Fruit fly (Drosophila melanogaster) whole organism, pupa: ENCODE results near the gene Rab39.

Experiments used
- CG10348 ChIP-seq: fragments of 200-800 bp; sonication (Bioruptor generic); IDR thresholded peaks from 2 replicates; pipeline ENCODE4 v1.3.6; 2022; ENCODE audit warnings: missing biosample characterization, missing genetic modification characterization
- CG12605 ChIP-seq: fragments of 200-800 bp; sonication (Bioruptor generic); IDR thresholded peaks from 2 replicates; pipeline ENCODE4 v1.3.6; 2022; ENCODE audit warnings: missing biosample characterization, missing genetic modification characterization
- CG13204 ChIP-seq: fragments of 200-800 bp; sonication (Bioruptor generic); optimal IDR thresholded peaks from 2 replicates; lab custom pipeline; 2018; ENCODE audit warnings: missing biosample characterization, mild to moderate bottlenecking, missing genetic modification characterization, moderate library complexity
- CG14655 ChIP-seq: fragments of 200-800 bp; sonication (Bioruptor generic); optimal IDR thresholded peaks from 3 replicates; lab custom pipeline; 2017; ENCODE audit warnings: mild to moderate bottlenecking, missing biosample characterization, missing genetic modification reagents, missing genetic modification characterization
- CG15710 ChIP-seq: fragments of 200-800 bp; sonication (Bioruptor generic); optimal IDR thresholded peaks from 2 replicates; lab custom pipeline; 2018; ENCODE audit warnings: missing biosample characterization, mild to moderate bottlenecking, missing genetic modification characterization, moderate library complexity
- CG17806 ChIP-seq: fragments of 200-800 bp; sonication (Bioruptor generic); optimal IDR thresholded peaks from 2 replicates; lab custom pipeline; 2018; ENCODE audit warnings: missing biosample characterization, mild to moderate bottlenecking, missing genetic modification characterization, moderate library complexity
- CG32121 ChIP-seq: fragments of 200-800 bp; sonication (Bioruptor generic); IDR thresholded peaks from 2 replicates; pipeline ENCODE4 v1.3.6; 2022; ENCODE audit warnings: missing biosample characterization, missing genetic modification characterization
- CG34367 ChIP-seq: fragments of 200-800 bp; sonication (Bioruptor generic); optimal IDR thresholded peaks from 2 replicates; lab custom pipeline; 2018; ENCODE audit warnings: missing biosample characterization, mild to moderate bottlenecking, missing genetic modification characterization
- CG4496 ChIP-seq: fragments of 200-800 bp; sonication (Bioruptor generic); IDR thresholded peaks from 3 replicates; pipeline ENCODE4 v1.3.6; 2022; ENCODE audit warnings: missing biosample characterization, missing genetic modification characterization
- CG8159 ChIP-seq: fragments of 200-800 bp; sonication (Bioruptor generic); optimal IDR thresholded peaks from 3 replicates; lab custom pipeline; 2018; ENCODE audit warnings: missing biosample characterization, mild to moderate bottlenecking, missing genetic modification characterization, moderate library complexity
- CG8301 ChIP-seq: fragments of 200-800 bp; sonication (Bioruptor generic); optimal IDR thresholded peaks from 2 replicates; lab custom pipeline; 2018; ENCODE audit warnings: missing biosample characterization, mild to moderate bottlenecking, missing genetic modification characterization
- CG9948 ChIP-seq: fragments of 200-800 bp; sonication (Bioruptor generic); optimal IDR thresholded peaks from 2 replicates; lab custom pipeline; 2018; ENCODE audit warnings: missing biosample characterization, mild to moderate bottlenecking, missing genetic modification characterization, moderate library complexity
- D1 ChIP-seq: fragments of 200-800 bp; sonication (Bioruptor generic); optimal IDR thresholded peaks from 2 replicates; lab custom pipeline; 2018; ENCODE audit warnings: missing biosample characterization, mild to moderate bottlenecking, missing genetic modification characterization, moderate library complexity
- EcR ChIP-seq: fragments of 200-800 bp; sonication (Bioruptor generic); optimal IDR thresholded peaks from 3 replicates; lab custom pipeline; 2019; ENCODE audit warnings: missing biosample characterization, missing genetic modification characterization, mild to moderate bottlenecking, moderate library complexity, missing genetic modification reagents
- Ets98B ChIP-seq: fragments of 200-800 bp; sonication (Bioruptor generic); IDR thresholded peaks from 2 replicates; pipeline ENCODE4 v1.3.6; 2022; ENCODE audit warnings: missing biosample characterization, missing genetic modification characterization
- Pif1A ChIP-seq: fragments of 200-800 bp; sonication (Bioruptor generic); optimal IDR thresholded peaks from 3 replicates; lab custom pipeline; 2016; ENCODE audit warnings: missing biosample characterization, missing genetic modification characterization
- Pif1B ChIP-seq: fragments of 200-800 bp; sonication (Bioruptor generic); optimal IDR thresholded peaks from 3 replicates; lab custom pipeline; 2016; ENCODE audit warnings: missing biosample characterization, missing genetic modification characterization
- Snoo ChIP-seq: fragments of 200-800 bp; sonication (Bioruptor generic); optimal IDR thresholded peaks from 3 replicates; lab custom pipeline; 2017; ENCODE audit warnings: missing biosample characterization, mild to moderate bottlenecking, missing genetic modification characterization, inconsistent platforms
- fd96Ca ChIP-seq: fragments of 200-800 bp; sonication (Bioruptor generic); IDR thresholded peaks from 3 replicates; pipeline ENCODE4 v1.3.6; 2022; ENCODE audit warnings: missing biosample characterization, missing genetic modification characterization
- gl ChIP-seq: fragments of 200-800 bp; sonication (Bioruptor generic); optimal IDR thresholded peaks from 2 replicates; lab custom pipeline; 2018; ENCODE audit warnings: missing biosample characterization, mild to moderate bottlenecking, missing genetic modification characterization
- rn ChIP-seq: fragments of 200-800 bp; sonication (Bioruptor generic); IDR thresholded peaks from 2 replicates; pipeline ENCODE4 v1.3.6; 2022; ENCODE audit warnings: missing biosample characterization, missing genetic modification characterization

The Rab39 gene

DNA sequence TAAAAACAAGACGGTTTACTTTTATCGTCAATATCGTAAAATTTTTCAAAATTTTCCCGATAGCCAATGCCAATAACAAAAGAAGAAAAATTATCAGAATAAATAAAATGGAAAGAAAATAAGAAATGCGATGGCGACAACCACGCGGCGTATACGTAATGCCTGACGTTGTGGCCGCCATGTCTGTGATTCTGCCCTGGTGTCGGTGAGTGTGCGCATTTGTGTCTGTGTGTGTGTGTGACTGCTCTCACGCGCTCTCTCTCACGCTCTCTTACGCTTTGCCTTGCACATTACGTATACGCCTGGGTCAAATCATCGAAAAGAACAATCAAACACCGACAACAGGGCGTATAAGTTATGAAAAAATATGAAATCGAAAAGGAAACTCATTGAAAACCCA, 39.9 kb upstream of the Rab39 start:
- TF ChIP-seq D1 (tag; lab: Kevin White, UChicago) (no peak), CG12605 (GFP tag; lab: Robert Waterston, UW) (peak; percentile 70), EcR (GFP tag; lab: Kevin White, UChicago) (no peak), CG4496 (GFP tag; lab: Robert Waterston, UW) (peak; percentile 72), CG14655 (peak; percentile 22), CG32121 (GFP tag; lab: Robert Waterston, UW) (no peak), Snoo (tag; lab: Kevin White, UChicago) (peak; percentile 0), CG34367 (tag; lab: Kevin White, UChicago) (peak; percentile 23), gl (tag; lab: Kevin White, UChicago) (peak; percentile 58), CG13204 (peak; percentile 40), fd96Ca (GFP tag; lab: Robert Waterston, UW) (no peak), Pif1B (GFP tag; lab: Kevin White, UChicago) (no peak), CG15710 (tag; lab: Kevin White, UChicago) (peak; percentile 23), CG9948 (tag; lab: Kevin White, UChicago) (no peak), CG17806 (peak; percentile 14), Pif1A (GFP tag; lab: Kevin White, UChicago) (no peak), Ets98B (peak; percentile 50; the same call in 1 of the 2 replicates), CG10348 (GFP tag; lab: Robert Waterston, UW) (no peak), CG8301 (tag; lab: Kevin White, UChicago) (no peak), rn (GFP tag; lab: Robert Waterston, UW) (no peak), CG8159 (peak; percentile 44)
- TF ChIP-seq, all 21 proteins: peak for 11

DNA sequence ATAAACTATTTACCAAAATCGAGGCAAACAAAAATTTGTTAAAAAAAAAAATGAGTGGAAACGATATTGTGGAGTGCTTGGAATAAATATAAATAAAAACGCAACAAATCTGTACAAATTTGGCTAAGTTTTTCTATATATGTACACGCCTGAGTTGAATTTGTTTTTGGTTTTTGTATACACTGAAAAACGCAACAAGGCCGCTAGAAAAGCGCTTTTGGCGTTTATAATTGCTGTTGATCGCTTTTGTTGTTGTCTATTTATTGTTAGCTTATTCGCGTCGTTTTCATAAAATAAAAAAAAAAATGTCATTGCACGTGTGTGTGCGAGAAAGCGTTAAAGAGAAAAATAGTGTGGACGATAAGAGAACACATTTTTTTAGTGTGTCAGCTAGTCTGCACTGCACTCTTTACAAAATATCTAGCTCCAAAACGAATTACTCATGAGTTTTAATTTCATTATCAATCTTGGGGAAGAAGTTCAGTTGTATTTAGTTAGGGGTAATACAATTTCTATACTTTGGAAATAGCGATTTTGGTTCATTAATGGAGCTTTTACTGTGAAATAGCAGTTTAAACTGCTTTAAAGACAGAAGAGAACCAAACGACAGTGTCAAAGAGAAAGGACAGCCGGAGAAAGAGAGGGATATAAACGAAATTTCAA, 39.2 kb upstream of the Rab39 start:
- TF ChIP-seq Ets98B (peak; percentile 46), fd96Ca (GFP tag; lab: Robert Waterston, UW) (no peak), CG17806 (no peak), CG15710 (tag; lab: Kevin White, UChicago) (no peak), Pif1B (GFP tag; lab: Kevin White, UChicago) (no peak), CG4496 (GFP tag; lab: Robert Waterston, UW) (no peak), CG32121 (GFP tag; lab: Robert Waterston, UW) (0 out of 2 replicates have a peak, but pooled peaks have one; percentile 15), CG12605 (GFP tag; lab: Robert Waterston, UW) (0 out of 2 replicates have a peak, but pooled peaks have one; percentile 47), Pif1A (GFP tag; lab: Kevin White, UChicago) (peak; percentile 26), CG13204 (no peak), CG9948 (tag; lab: Kevin White, UChicago) (no peak), CG10348 (GFP tag; lab: Robert Waterston, UW) (no peak), D1 (tag; lab: Kevin White, UChicago) (no peak), EcR (GFP tag; lab: Kevin White, UChicago) (no peak), CG34367 (tag; lab: Kevin White, UChicago) (no peak), rn (GFP tag; lab: Robert Waterston, UW) (no peak), CG8159 (no peak), CG8301 (tag; lab: Kevin White, UChicago) (no peak)

DNA sequence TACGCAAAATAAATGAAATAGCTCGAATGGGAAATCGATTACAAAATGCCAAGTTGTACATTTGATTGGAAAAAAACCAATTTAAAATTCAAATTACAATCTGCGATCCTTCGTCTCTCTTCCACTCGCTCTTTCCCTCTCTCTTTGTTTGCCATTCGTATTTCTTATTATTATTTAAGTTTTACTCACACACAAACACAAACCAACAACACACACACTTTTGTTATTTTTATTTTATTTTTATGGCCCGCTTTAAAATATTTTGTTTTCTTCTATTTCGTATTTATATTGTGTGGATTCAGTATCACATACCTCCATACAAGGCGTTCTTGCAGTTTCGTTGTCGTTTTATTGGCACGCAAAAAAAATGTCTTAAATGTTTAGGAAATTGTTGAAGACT, 38.6 kb upstream of the Rab39 start:
- TF ChIP-seq CG9948 (tag; lab: Kevin White, UChicago) (no peak), gl (tag; lab: Kevin White, UChicago) (no peak), fd96Ca (GFP tag; lab: Robert Waterston, UW) (no peak), CG8159 (no peak), CG4496 (GFP tag; lab: Robert Waterston, UW) (no peak), CG12605 (GFP tag; lab: Robert Waterston, UW) (no peak), CG15710 (tag; lab: Kevin White, UChicago) (no peak), CG32121 (GFP tag; lab: Robert Waterston, UW) (no peak), CG34367 (tag; lab: Kevin White, UChicago) (no peak), Pif1B (GFP tag; lab: Kevin White, UChicago) (no peak), Ets98B (no peak), Pif1A (GFP tag; lab: Kevin White, UChicago) (no peak), CG13204 (no peak), D1 (tag; lab: Kevin White, UChicago) (no peak), CG14655 (no peak), CG17806 (no peak), EcR (GFP tag; lab: Kevin White, UChicago) (no peak), Snoo (tag; lab: Kevin White, UChicago) (no peak), CG10348 (GFP tag; lab: Robert Waterston, UW) (no peak), CG8301 (tag; lab: Kevin White, UChicago) (no peak)

DNA sequence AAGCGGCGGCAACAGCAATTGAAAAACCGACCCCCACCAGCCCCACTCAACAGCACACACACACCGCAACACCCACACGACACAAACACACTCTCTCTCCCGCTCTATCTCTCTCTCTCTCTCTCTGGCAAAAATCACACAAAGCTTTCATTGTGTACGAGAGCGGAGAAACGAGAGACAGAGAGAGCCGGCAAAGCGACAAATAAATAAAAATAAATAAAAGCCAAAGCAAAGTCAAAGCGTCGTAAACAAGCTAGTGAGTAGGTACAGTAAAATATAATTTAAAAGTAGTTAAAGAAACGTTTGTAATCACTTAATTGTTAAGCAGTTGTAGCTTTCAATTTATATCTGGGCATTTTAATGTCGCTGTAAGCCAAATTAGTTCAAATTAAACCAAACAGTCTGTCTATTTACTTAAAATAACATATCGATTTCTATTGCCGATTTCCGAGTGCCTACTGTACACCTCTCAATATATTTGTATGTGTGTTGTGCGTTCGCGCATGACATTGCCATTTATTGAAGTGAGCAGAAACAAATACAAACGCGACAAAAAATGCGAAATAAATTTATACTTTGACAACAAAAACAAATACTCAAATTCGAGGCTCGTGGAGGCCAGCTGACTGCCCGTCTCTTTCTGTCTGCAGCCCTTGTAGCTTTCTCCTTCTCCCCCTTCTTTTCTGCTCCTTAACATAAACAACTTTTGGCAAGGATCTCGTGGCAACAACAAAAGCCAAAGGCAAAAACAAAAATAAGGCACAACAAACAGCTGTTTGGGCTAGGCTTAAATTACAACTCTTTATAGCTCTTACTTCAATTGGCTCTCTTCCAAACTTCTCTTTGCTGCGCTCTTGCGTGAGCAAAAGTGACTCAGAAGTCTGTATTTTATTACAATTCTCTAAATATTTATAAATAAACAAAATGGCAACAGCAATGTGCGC, 37.7 kb upstream of the Rab39 start:
- peak; percentile 87 for TF ChIP-seq Pif1B (GFP tag; lab: Kevin White, UChicago)
- peak; percentile 72 for TF ChIP-seq D1 (tag; lab: Kevin White, UChicago)
- TF ChIP-seq Ets98B, result peak; percentile 95
- TF ChIP-seq CG13204, result peak; percentile 76
- TF ChIP-seq CG17806, result peak; percentile 88
- peak; percentile 89 for TF ChIP-seq CG12605 (GFP tag; lab: Robert Waterston, UW)
- peak; percentile 92 for TF ChIP-seq CG34367 (tag; lab: Kevin White, UChicago)
- peak; percentile 92 for TF ChIP-seq CG9948 (tag; lab: Kevin White, UChicago)
- TF ChIP-seq CG10348 (GFP tag; lab: Robert Waterston, UW), result peak; percentile 92
- peak; percentile 96 for TF ChIP-seq CG14655
- TF ChIP-seq CG8159, result peak; percentile 91
- peak; percentile 95 for TF ChIP-seq CG4496 (GFP tag; lab: Robert Waterston, UW)
- TF ChIP-seq Snoo (tag; lab: Kevin White, UChicago), result peak; percentile 91
- peak; percentile 81 for TF ChIP-seq gl (tag; lab: Kevin White, UChicago)
- TF ChIP-seq CG32121 (GFP tag; lab: Robert Waterston, UW), result peak; percentile 97
- TF ChIP-seq EcR (GFP tag; lab: Kevin White, UChicago), result peak; percentile 44
- TF ChIP-seq CG15710 (tag; lab: Kevin White, UChicago), result peak; percentile 93
- peak; percentile 87 for TF ChIP-seq Pif1A (GFP tag; lab: Kevin White, UChicago)
- TF ChIP-seq CG8301 (tag; lab: Kevin White, UChicago), result peak; percentile 94
- TF ChIP-seq rn (GFP tag; lab: Robert Waterston, UW), result peak; percentile 69
- peak; percentile 91 for TF ChIP-seq fd96Ca (GFP tag; lab: Robert Waterston, UW)
